Fruit fly (Drosophila melanogaster) whole organism, embryonic: ENCODE measurements around the gene eIF4E6.
A peak's percentile ranks its signal among the peaks of the same experiment; 100 is the strongest.

Source experiments
- ATbp ChIP-seq: fragments of 200-800 bp; sonication (Bioruptor generic); optimal IDR thresholded peaks from 2 replicates; lab custom pipeline; 2017; ENCODE audit warnings: missing biosample characterization, mild to moderate bottlenecking, missing genetic modification characterization, missing genetic modification reagents
- Ada2b ChIP-seq: fragments of 200-800 bp; sonication (Bioruptor generic); IDR thresholded peaks from 2 replicates; pipeline ENCODE4 v1.3.6; 2022; ENCODE audit warnings: missing biosample characterization, missing genetic modification characterization
- B-H1 ChIP-seq: fragments of 200-800 bp; sonication (Bioruptor generic); IDR thresholded peaks from 3 replicates; pipeline ENCODE4 v1.3.6; 2022; ENCODE audit warnings: missing biosample characterization, missing genetic modification characterization
- BEAF-32 ChIP-seq: fragments of 200-800 bp; sonication (Bioruptor generic); optimal IDR thresholded peaks from 3 replicates; lab custom pipeline; 2017; ENCODE audit warnings: missing biosample characterization, missing genetic modification characterization, mild to moderate bottlenecking, moderate library complexity, missing genetic modification reagents
- Bgb ChIP-seq: fragments of 200-800 bp; sonication (Bioruptor generic); IDR thresholded peaks from 2 replicates; pipeline ENCODE4 v1.3.6; 2022; ENCODE audit warnings: missing biosample characterization, missing genetic modification characterization; ENCODE audit not compliant: partially characterized antibody
- C15 ChIP-seq: fragments of 200-800 bp; sonication (Bioruptor generic); IDR thresholded peaks from 3 replicates; pipeline ENCODE4 v1.3.6; 2022; ENCODE audit warnings: missing biosample characterization, missing genetic modification characterization
- CG10209 ChIP-seq: fragments of 200-800 bp; sonication (Bioruptor generic); optimal IDR thresholded peaks from 3 replicates; lab custom pipeline; 2017; ENCODE audit warnings: missing biosample characterization, mild to moderate bottlenecking, missing genetic modification characterization, missing genetic modification reagents
- CG10321 ChIP-seq: fragments of 200-800 bp; sonication (Bioruptor generic); IDR thresholded peaks from 2 replicates; pipeline ENCODE4 v1.3.6; 2022; ENCODE audit warnings: missing biosample characterization, missing genetic modification characterization
- CG11723 ChIP-seq: fragments of 200-800 bp; sonication (Bioruptor generic); optimal IDR thresholded peaks from 2 replicates; lab custom pipeline; 2017; ENCODE audit warnings: missing biosample characterization, mild to moderate bottlenecking, missing genetic modification characterization
- CG14710 ChIP-seq: fragments of 200-800 bp; sonication (Bioruptor generic); optimal IDR thresholded peaks from 3 replicates; lab custom pipeline; 2019; ENCODE audit warnings: missing biosample characterization, mild to moderate bottlenecking, missing genetic modification characterization, moderate library complexity
- CG14965 ChIP-seq: fragments of 200-800 bp; sonication (Bioruptor generic); optimal IDR thresholded peaks from 2 replicates; lab custom pipeline; 2016; ENCODE audit warnings: missing biosample characterization, missing genetic modification characterization, borderline replicate concordance
- CG15514 ChIP-seq: fragments of 200-800 bp; sonication (Bioruptor generic); optimal IDR thresholded peaks from 3 replicates; lab custom pipeline; 2017; ENCODE audit warnings: missing biosample characterization, missing genetic modification characterization, mild to moderate bottlenecking, moderate library complexity, missing genetic modification reagents
- CG1792 ChIP-seq: fragments of 200-800 bp; sonication (Bioruptor generic); optimal IDR thresholded peaks from 2 replicates; lab custom pipeline; 2016; ENCODE audit warnings: missing biosample characterization, missing genetic modification characterization
- CG2199 ChIP-seq: fragments of 200-800 bp; sonication (Bioruptor generic); IDR thresholded peaks from 3 replicates; pipeline ENCODE4 v1.3.6; 2022; ENCODE audit warnings: missing biosample characterization, missing genetic modification characterization
- CG4730 ChIP-seq: fragments of 200-800 bp; sonication (Bioruptor generic); IDR thresholded peaks from 2 replicates; pipeline ENCODE4 v1.3.6; 2022; ENCODE audit warnings: missing biosample characterization, missing genetic modification characterization
- CG7271 ChIP-seq: fragments of 200-800 bp; sonication (Bioruptor generic); optimal IDR thresholded peaks from 2 replicates; lab custom pipeline; 2018; ENCODE audit warnings: missing biosample characterization, mild to moderate bottlenecking, missing genetic modification characterization, moderate library complexity
- CG8290 ChIP-seq, 3 experiments: fragments of 200-800 bp; sonication (Bioruptor generic); optimal IDR thresholded peaks; 2 replicates each; lab custom pipeline; 2016 to 2019; ENCODE audit warnings: missing biosample characterization in 3 of 3, missing genetic modification characterization in 3 of 3, mild to moderate bottlenecking in 2 of 3, moderate library complexity in 1 of 3
- CG8359 ChIP-seq: fragments of 200-800 bp; sonication (Bioruptor generic); optimal IDR thresholded peaks from 2 replicates; lab custom pipeline; 2017; ENCODE audit warnings: missing biosample characterization, mild to moderate bottlenecking, missing genetic modification characterization, borderline replicate concordance
- CkIIα-i1 ChIP-seq: fragments of 200-800 bp; sonication (Bioruptor generic); IDR thresholded peaks from 2 replicates; pipeline ENCODE4 v1.3.6; 2022; ENCODE audit warnings: missing biosample characterization, missing genetic modification characterization
- D ChIP-seq, 2 experiments: fragments of 200-800 bp in 1 of 2; fragments of >200 bp in 1 of 2; sonication (Bioruptor generic) in 1 of 2; optimal IDR thresholded peaks; 2 replicates in 1 of 2; 3 replicates in 1 of 2; lab custom pipeline; 2017; ENCODE audit warnings: mild to moderate bottlenecking in 1 of 2, missing biosample characterization in 1 of 2, missing genetic modification characterization in 1 of 2, missing genetic modification reagents in 1 of 2
- D19A ChIP-seq: fragments of 200-800 bp; optimal IDR thresholded peaks from 3 replicates; lab custom pipeline; 2019; ENCODE audit warnings: missing biosample characterization, mild to moderate bottlenecking, missing genetic modification characterization, moderate library complexity
- Dek ChIP-seq: fragments of 200-800 bp; sonication (Bioruptor generic); optimal IDR thresholded peaks from 3 replicates; lab custom pipeline; 2019; ENCODE audit warnings: missing biosample characterization, mild to moderate bottlenecking, missing genetic modification characterization, moderate library complexity
- Dip2 ChIP-seq: fragments of 200-800 bp; sonication (Bioruptor generic); IDR thresholded peaks from 2 replicates; pipeline ENCODE4 v1.3.6; 2022; ENCODE audit warnings: missing biosample characterization, missing genetic modification characterization
- Fer3 ChIP-seq: fragments of 200-800 bp; sonication (Bioruptor generic); optimal IDR thresholded peaks from 2 replicates; lab custom pipeline; 2018; ENCODE audit warnings: missing biosample characterization, mild to moderate bottlenecking, missing genetic modification characterization, moderate library complexity
- Hand ChIP-seq: fragments of 200-800 bp; sonication (Bioruptor generic); optimal IDR thresholded peaks from 2 replicates; lab custom pipeline; 2017; ENCODE audit warnings: mild to moderate bottlenecking, missing biosample characterization, missing genetic modification reagents, missing genetic modification characterization
- Mad ChIP-seq: fragments of 200-800 bp; sonication (Bioruptor generic); optimal IDR thresholded peaks from 2 replicates; lab custom pipeline; 2016; ENCODE audit warnings: missing biosample characterization, missing genetic modification characterization
- Mes4 ChIP-seq: fragments of 200-800 bp; sonication (Bioruptor generic); optimal IDR thresholded peaks from 2 replicates; lab custom pipeline; 2016; ENCODE audit warnings: missing biosample characterization, missing genetic modification characterization
- Myb ChIP-seq: fragments of 200-800 bp; sonication (Bioruptor generic); optimal IDR thresholded peaks from 2 replicates; lab custom pipeline; 2016; ENCODE audit warnings: missing biosample characterization, missing genetic modification characterization
- NC2α ChIP-seq: fragments of 200-800 bp; sonication (Bioruptor generic); optimal IDR thresholded peaks from 2 replicates; lab custom pipeline; 2016; ENCODE audit warnings: missing biosample characterization, missing genetic modification characterization
- amos ChIP-seq: fragments of 200-800 bp; sonication (Bioruptor generic); IDR thresholded peaks from 2 replicates; pipeline ENCODE4 v1.3.6; 2022; ENCODE audit warnings: missing biosample characterization, missing genetic modification characterization; ENCODE audit not compliant: partially characterized antibody
- caup ChIP-seq: fragments of 200-800 bp; sonication (Bioruptor generic); optimal IDR thresholded peaks from 3 replicates; lab custom pipeline; 2017; ENCODE audit warnings: missing biosample characterization, mild to moderate bottlenecking, missing genetic modification characterization, moderate library complexity; ENCODE audit not compliant: severe bottlenecking
- ci ChIP-seq: fragments of 200-800 bp; sonication (Bioruptor generic); IDR thresholded peaks from 3 replicates; pipeline ENCODE4 v1.3.6; 2022; ENCODE audit warnings: missing biosample characterization, missing genetic modification characterization
- eve ChIP-seq, 2 experiments: fragments of >200 bp; optimal IDR thresholded peaks; 2 replicates each; lab custom pipeline; 2017; ENCODE audit warnings: missing biosample characterization in 2 of 2, missing genetic modification characterization in 2 of 2
- exex ChIP-seq: fragments of 200-800 bp; sonication (Bioruptor generic); optimal IDR thresholded peaks from 4 replicates; lab custom pipeline; 2018; ENCODE audit warnings: missing biosample characterization, mild to moderate bottlenecking, missing genetic modification characterization, moderate library complexity
- gt ChIP-seq: fragments of 200-800 bp; sonication (Bioruptor generic); IDR thresholded peaks from 2 replicates; pipeline ENCODE4 v1.3.6; 2022; ENCODE audit warnings: missing biosample characterization, missing genetic modification characterization
- klu ChIP-seq: fragments of 200-800 bp; sonication (Bioruptor generic); IDR thresholded peaks from 2 replicates; pipeline ENCODE4 v1.3.6; 2022; ENCODE audit warnings: missing biosample characterization, missing genetic modification characterization
- maf-S ChIP-seq: fragments of 200-800 bp; sonication (Bioruptor generic); optimal IDR thresholded peaks from 2 replicates; lab custom pipeline; 2016; ENCODE audit warnings: missing biosample characterization, missing genetic modification characterization
- nom ChIP-seq: fragments of 200-800 bp; sonication (Bioruptor generic); optimal IDR thresholded peaks from 2 replicates; lab custom pipeline; 2017; ENCODE audit warnings: missing biosample characterization, missing genetic modification characterization, mild to moderate bottlenecking, moderate library complexity, missing genetic modification reagents
- p53 ChIP-seq: fragments of 200-800 bp; sonication (Bioruptor generic); optimal IDR thresholded peaks from 2 replicates; lab custom pipeline; 2016; ENCODE audit warnings: missing biosample characterization, missing genetic modification characterization
- pan ChIP-seq, 4 experiments: fragments of >200 bp in 3 of 4; fragments of 200-800 bp in 1 of 4; sonication (Bioruptor generic) in 1 of 4; optimal IDR thresholded peaks in 3 of 4; IDR thresholded peaks in 1 of 4; 2 replicates each; pipeline versions ENCODE4 v1.3.6 to Lab custom; 2017 to 2022; ENCODE audit warnings: missing biosample characterization in 2 of 4, missing genetic modification characterization in 2 of 4, mixed read lengths in 1 of 4
- phol ChIP-seq: fragments of 200-800 bp; sonication (Bioruptor generic); optimal IDR thresholded peaks from 3 replicates; lab custom pipeline; 2018; ENCODE audit warnings: missing biosample characterization, mild to moderate bottlenecking, missing genetic modification characterization, moderate library complexity
- salm ChIP-seq: fragments of 200-800 bp; sonication (Bioruptor generic); optimal IDR thresholded peaks from 2 replicates; lab custom pipeline; 2018; ENCODE audit warnings: missing biosample characterization, mild to moderate bottlenecking, missing genetic modification characterization
- sens-2 ChIP-seq: fragments of 200-800 bp; sonication (Bioruptor generic); IDR thresholded peaks from 2 replicates; pipeline ENCODE4 v1.3.6; 2022; ENCODE audit warnings: missing biosample characterization, missing genetic modification characterization
- seq ChIP-seq: fragments of 200-800 bp; sonication (Bioruptor generic); IDR thresholded peaks from 2 replicates; pipeline ENCODE4 v1.3.6; 2022; ENCODE audit warnings: missing biosample characterization, missing genetic modification characterization
- sim ChIP-seq: fragments of 200-800 bp; sonication (Bioruptor generic); IDR thresholded peaks from 2 replicates; pipeline ENCODE4 v1.3.6; 2022; ENCODE audit warnings: missing biosample characterization, missing genetic modification characterization
- trem ChIP-seq: fragments of 200-800 bp; optimal IDR thresholded peaks from 3 replicates; lab custom pipeline; 2019; ENCODE audit warnings: missing biosample characterization, mild to moderate bottlenecking, missing genetic modification characterization, moderate library complexity
- zen ChIP-seq: fragments of 200-800 bp; sonication (Bioruptor generic); optimal IDR thresholded peaks from 3 replicates; lab custom pipeline; 2018; ENCODE audit warnings: missing biosample characterization, mild to moderate bottlenecking, missing genetic modification characterization, moderate library complexity

Gene eIF4E6

DNA sequence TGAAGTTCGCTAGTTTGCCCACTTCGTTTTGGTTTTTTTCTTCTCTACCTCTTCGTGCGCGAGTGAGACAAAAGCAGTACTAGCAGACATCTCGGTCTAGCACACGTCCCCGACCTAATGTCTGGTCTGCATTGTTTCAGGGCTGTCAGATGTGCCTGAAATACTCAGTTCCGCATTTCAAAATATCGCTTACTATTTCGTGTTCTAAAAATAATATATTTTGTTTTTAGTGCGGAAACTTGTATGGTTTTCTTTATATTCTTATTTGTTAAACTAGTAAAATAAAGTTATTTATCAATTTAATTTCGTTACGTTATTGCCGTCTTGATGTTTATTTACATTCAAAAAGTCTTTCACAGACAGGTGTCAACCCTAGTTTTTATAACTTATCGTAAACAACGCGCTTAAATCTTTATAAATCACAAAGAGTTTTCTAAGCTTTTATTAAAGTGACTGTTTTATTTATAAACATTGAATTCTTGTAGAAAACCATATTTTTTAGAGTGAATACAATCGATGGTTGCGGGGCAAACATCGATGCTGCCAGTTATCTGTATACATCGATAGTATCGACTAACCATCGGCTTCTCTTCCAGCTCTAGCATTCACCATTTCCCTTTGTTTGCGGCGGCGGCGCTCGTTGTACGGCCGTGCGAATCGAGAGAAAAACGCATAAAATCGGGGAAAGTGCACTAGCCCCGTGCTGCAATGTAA lies 36.4 kb upstream of the eIF4E6 start (continued):
- TF ChIP-seq amos (no peak), CG10209 (GFP tag; lab: Kevin White, UChicago) (peak; percentile 75), sens-2 (GFP tag; lab: Robert Waterston, UW) (no peak), nom (GFP tag; lab: Kevin White, UChicago) (peak; percentile 34), zen (tag; lab: Kevin White, UChicago) (peak; percentile 38), BEAF-32 (GFP tag; lab: Kevin White, UChicago) (peak; percentile 97), Hand (GFP tag; lab: Kevin White, UChicago) (peak; percentile 51), eve (GFP tag; optimal IDR thresholded peaks at IDR 0.05; lab: Kevin White, UChicago) (no peak), CG7271 (no peak), exex (tag; lab: Kevin White, UChicago) (peak; percentile 13), phol (tag; lab: Kevin White, UChicago) (peak; percentile 84), D19A (peak; percentile 64), CG8359 (GFP tag; lab: Kevin White, UChicago) (peak; percentile 4), caup (GFP tag; lab: Kevin White, UChicago) (peak; percentile 56), Fer3 (peak; percentile 79), Myb (GFP tag; lab: Kevin White, UChicago) (peak; percentile 33), ATbp (GFP tag; lab: Kevin White, UChicago) (peak; percentile 50), D (optimal IDR thresholded peaks at IDR 0.05; lab: Kevin White, UChicago) (no peak), D (GFP tag; optimal IDR thresholded peaks at IDR 0.05; lab: Kevin White, UChicago) (peak; percentile 55), salm (no peak), Dip2 (GFP tag; lab: Robert Waterston, UW) (no peak), sim (GFP tag; lab: Robert Waterston, UW) (no peak), C15 (GFP tag; lab: Robert Waterston, UW) (no peak), CG4730 (no peak), B-H1 (GFP tag; lab: Robert Waterston, UW) (no peak), CG15514 (GFP tag; lab: Kevin White, UChicago) (peak; percentile 30), NC2α (GFP tag; lab: Kevin White, UChicago) (no peak), CG1792 (GFP tag; lab: Kevin White, UChicago) (peak; percentile 25), pan (optimal IDR thresholded peaks at IDR 0.05; lab: Kevin White, UChicago) (no peak), pan (GFP tag; optimal IDR thresholded peaks at IDR 0.05 in 1 of 2, IDR thresholded peaks at IDR 0.05 in 1 of 2) (no peak), CG14965 (GFP tag; lab: Kevin White, UChicago) (no peak), CG11723 (GFP tag; lab: Kevin White, UChicago) (peak; percentile 2), Mad (GFP tag; lab: Kevin White, UChicago) (peak; percentile 15), CG10321 (GFP tag; lab: Robert Waterston, UW) (no peak), gt (no peak), Dek (tag; lab: Kevin White, UChicago) (peak; percentile 76), Mes4 (GFP tag; lab: Kevin White, UChicago) (peak; percentile 5), trem (tag; lab: Kevin White, UChicago) (peak; percentile 33), seq (GFP tag; lab: Robert Waterston, UW) (no peak), maf-S (GFP tag; lab: Kevin White, UChicago) (peak; percentile 57), CkIIα-i1 (no peak), p53 (GFP tag; lab: Kevin White, UChicago) (no peak), ci (GFP tag; lab: Robert Waterston, UW) (no peak), CG2199 (no peak), CG8290 (GFP tag; optimal IDR thresholded peaks at IDR 0.05; lab: Kevin White, UChicago) (no peak), CG8290 (tag; optimal IDR thresholded peaks at IDR 0.05; lab: Kevin White, UChicago) (peak in 1 of 2 experiments; percentile 79), klu (GFP tag; lab: Robert Waterston, UW) (no peak), CG14710 (tag; lab: Kevin White, UChicago) (peak; percentile 84), Ada2b (GFP tag; lab: Robert Waterston, UW) (no peak), Bgb (GFP tag; lab: Robert Waterston, UW) (no peak)
